Fruit fly (Drosophila melanogaster): ENCODE results near the gene Cyp12c1.

Cyp12c1 gene

dm6 chr3L:18640584-18641527, 45.3 kb downstream of the Cyp12c1 start (continued):
- peak; percentile 94 for TF ChIP-seq CG13296 (GFP tag; optimal IDR thresholded peaks at IDR 0.05)
- peak; percentile 93 for TF ChIP-seq CG13894 (tag; optimal IDR thresholded peaks at IDR 0.05)
- peak; percentile 97 for TF ChIP-seq lab (GFP tag; optimal IDR thresholded peaks at IDR 0.05)
- peak; percentile 74 for TF ChIP-seq Hey (tag; optimal IDR thresholded peaks at IDR 0.05)
- TF ChIP-seq ssp (GFP tag; IDR thresholded peaks at IDR 0.05), result peak; percentile 90
- peak; percentile 91 for TF ChIP-seq CG32767 (GFP tag; IDR thresholded peaks at IDR 0.05)
- TF ChIP-seq Pdp1 (GFP tag; optimal IDR thresholded peaks at IDR 0.05), result peak; percentile 78 to 96
- peak; percentile 98 for TF ChIP-seq Ets65A (GFP tag)
- peak; percentile 85 for TF ChIP-seq jing (GFP tag; optimal IDR thresholded peaks at IDR 0.05)
- peak; percentile 74 for TF ChIP-seq CG3838 (GFP tag; optimal IDR thresholded peaks at IDR 0.05)
- TF ChIP-seq CG4404 (GFP tag; IDR thresholded peaks at IDR 0.05), result peak; percentile 93
- TF ChIP-seq Hr3 (GFP tag; optimal IDR thresholded peaks at IDR 0.05), result peak; percentile 90
- peak; percentile 4 for TF ChIP-seq CG8290 (GFP tag; optimal IDR thresholded peaks at IDR 0.05)
- peak; percentile 59 to 99 for TF ChIP-seq CG8290 (tag; optimal IDR thresholded peaks at IDR 0.05)
- peak; percentile 83 for TF ChIP-seq CG15696 (tag; optimal IDR thresholded peaks at IDR 0.05)
- TF ChIP-seq oc (tag; optimal IDR thresholded peaks at IDR 0.05), result peak; percentile 88
- TF ChIP-seq schlank (tag; optimal IDR thresholded peaks at IDR 0.05), result peak; percentile 48
- TF ChIP-seq CG14860 (GFP tag; IDR thresholded peaks at IDR 0.05; ENCODE audit: partially characterized antibody), result no peak
- peak; percentile 77 for TF ChIP-seq CG1233 (GFP tag; optimal IDR thresholded peaks at IDR 0.05)
- peak; percentile 93 for TF ChIP-seq CG5953 (GFP tag; IDR thresholded peaks at IDR 0.05)
- TF ChIP-seq CG9797 (GFP tag; optimal IDR thresholded peaks at IDR 0.05), result no peak
- peak; percentile 92 for TF ChIP-seq CG12219 (GFP tag; optimal IDR thresholded peaks at IDR 0.05)
- peak; percentile 93 for TF ChIP-seq Camta (GFP tag; optimal IDR thresholded peaks at IDR 0.05)
- TF ChIP-seq CG16863 (GFP tag; optimal IDR thresholded peaks at IDR 0.05), result peak; percentile 91
- no peak for TF ChIP-seq CG7745 (tag; optimal IDR thresholded peaks at IDR 0.05)
- TF ChIP-seq Sox100B (GFP tag; optimal IDR thresholded peaks at IDR 0.05), result peak; percentile 94
- peak; percentile 98 for TF ChIP-seq B-H2 (GFP tag; optimal IDR thresholded peaks at IDR 0.05)
- peak; percentile 98 for TF ChIP-seq tgo (GFP tag; IDR thresholded peaks at IDR 0.05)
- TF ChIP-seq mld (GFP tag; IDR thresholded peaks at IDR 0.05; ENCODE audit: partially characterized antibody), result no peak
- no peak for TF ChIP-seq sc (optimal IDR thresholded peaks at IDR 0.05)
- TF ChIP-seq sc (GFP tag; optimal IDR thresholded peaks at IDR 0.05), result peak; percentile 63
- peak; percentile 98 for TF ChIP-seq CG16779 (GFP tag; IDR thresholded peaks at IDR 0.05)
- peak; percentile 46 for TF ChIP-seq corto (GFP tag; optimal IDR thresholded peaks at IDR 0.05)
- TF ChIP-seq sna (GFP tag; IDR thresholded peaks at IDR 0.05; ENCODE audit: partially characterized antibody), result no peak
- peak; percentile 99 for TF ChIP-seq CG2120 (GFP tag; optimal IDR thresholded peaks at IDR 0.05)
- peak; percentile 98 for TF ChIP-seq MBD-R2 (GFP tag; IDR thresholded peaks at IDR 0.05)
- TF ChIP-seq CG14014 (GFP tag; IDR thresholded peaks at IDR 0.05), result peak; percentile 98
- TF ChIP-seq gsb-n (tag; optimal IDR thresholded peaks at IDR 0.05), result peak; percentile 74
- TF ChIP-seq D19B (GFP tag; optimal IDR thresholded peaks at IDR 0.05), result peak; percentile 86
- peak; percentile 99 for TF ChIP-seq CG11456 (GFP tag; IDR thresholded peaks at IDR 0.05)
- peak; percentile 98 for TF ChIP-seq Aef1 (GFP tag; IDR thresholded peaks at IDR 0.05)
- no peak for TF ChIP-seq Tbp (GFP tag; optimal IDR thresholded peaks at IDR 0.05)
- no peak for TF ChIP-seq Sin3A (optimal IDR thresholded peaks at IDR 0.05)
- TF ChIP-seq CG4854 (GFP tag; optimal IDR thresholded peaks at IDR 0.05), result peak; percentile 88
- TF ChIP-seq CG6175 (GFP tag; IDR thresholded peaks at IDR 0.05), result peak; percentile 97
- peak; percentile 85 for TF ChIP-seq Lim3 (GFP tag; IDR thresholded peaks at IDR 0.05)
- TF ChIP-seq CG18599 (GFP tag; optimal IDR thresholded peaks at IDR 0.05), result peak; percentile 96
- peak; percentile 92 for TF ChIP-seq CG9609 (GFP tag; optimal IDR thresholded peaks at IDR 0.05)
- peak; percentile 78 for TF ChIP-seq pum (GFP tag; optimal IDR thresholded peaks at IDR 0.05)
- peak; percentile 99 for TF ChIP-seq sob (GFP tag; IDR thresholded peaks at IDR 0.05)

All from whole organism, embryonic.